Fruit fly (Drosophila melanogaster) whole organism, prepupa: ENCODE results near the gene Argl.
A peak's percentile ranks its signal among the peaks of the same experiment; 100 is the strongest.

ENCODE experiments used
- Blimp-1 ChIP-seq: fragments of 200-800 bp; sonication (Bioruptor generic); optimal IDR thresholded peaks from 3 replicates; lab custom pipeline; 2017; ENCODE audit warnings: missing biosample characterization, missing genetic modification characterization, mild to moderate bottlenecking, moderate library complexity, missing genetic modification reagents
- CG10631 ChIP-seq: fragments of 200-800 bp; sonication (Bioruptor generic); optimal IDR thresholded peaks from 2 replicates; lab custom pipeline; 2016; ENCODE audit warnings: missing biosample characterization, missing genetic modification characterization
- CG10669 ChIP-seq: fragments of 200-800 bp; sonication (Bioruptor generic); optimal IDR thresholded peaks from 3 replicates; lab custom pipeline; 2018; ENCODE audit warnings: missing biosample characterization, mild to moderate bottlenecking, missing genetic modification characterization, moderate library complexity
- CG11294 ChIP-seq: fragments of 200-800 bp; sonication (Bioruptor generic); IDR thresholded peaks from 2 replicates; pipeline ENCODE4 v1.3.6; 2022; ENCODE audit warnings: missing biosample characterization, missing genetic modification characterization
- CG11762 ChIP-seq: fragments of 200-800 bp; sonication (Bioruptor generic); optimal IDR thresholded peaks from 3 replicates; lab custom pipeline; 2016; ENCODE audit warnings: missing biosample characterization, missing genetic modification characterization; ENCODE audit not compliant: insufficient read depth
- CG11902 ChIP-seq: fragments of 200-800 bp; sonication (Bioruptor generic); optimal IDR thresholded peaks from 3 replicates; lab custom pipeline; 2016; ENCODE audit warnings: missing biosample characterization, missing genetic modification characterization
- CG15336 ChIP-seq: fragments of 200-800 bp; sonication (Bioruptor generic); IDR thresholded peaks from 2 replicates; pipeline ENCODE4 v1.3.6; 2022; ENCODE audit warnings: missing biosample characterization, missing genetic modification characterization
- CG16779 ChIP-seq: fragments of 200-800 bp; sonication (Bioruptor generic); optimal IDR thresholded peaks from 3 replicates; lab custom pipeline; 2017; ENCODE audit warnings: missing biosample characterization, mild to moderate bottlenecking, missing genetic modification characterization
- CG3032 ChIP-seq: fragments of 200-800 bp; optimal IDR thresholded peaks from 2 replicates; lab custom pipeline; 2019; ENCODE audit warnings: missing biosample characterization, mild to moderate bottlenecking, missing genetic modification characterization, moderate library complexity
- CG31627 ChIP-seq: fragments of 200-800 bp; sonication (Bioruptor generic); optimal IDR thresholded peaks from 3 replicates; lab custom pipeline; 2016; ENCODE audit warnings: missing biosample characterization, missing genetic modification characterization
- CG34406 ChIP-seq: fragments of 200-800 bp; sonication (Bioruptor generic); optimal IDR thresholded peaks from 3 replicates; lab custom pipeline; 2016; ENCODE audit warnings: missing biosample characterization, missing genetic modification characterization
- CG3919 ChIP-seq: fragments of 200-800 bp; sonication (Bioruptor generic); optimal IDR thresholded peaks from 3 replicates; lab custom pipeline; 2016; ENCODE audit warnings: missing biosample characterization, missing genetic modification characterization
- CG4318 ChIP-seq: fragments of 200-800 bp; sonication (Bioruptor generic); optimal IDR thresholded peaks from 3 replicates; lab custom pipeline; 2017; ENCODE audit warnings: missing biosample characterization, mild to moderate bottlenecking, missing genetic modification characterization
- CG6163 ChIP-seq: fragments of 200-800 bp; sonication (Bioruptor generic); IDR thresholded peaks from 3 replicates; pipeline ENCODE4 v1.3.6; 2022; ENCODE audit warnings: missing biosample characterization, missing genetic modification characterization
- CG6276 ChIP-seq: fragments of 200-800 bp; sonication (Bioruptor generic); optimal IDR thresholded peaks from 2 replicates; lab custom pipeline; 2017; ENCODE audit warnings: missing biosample characterization, mild to moderate bottlenecking, missing genetic modification characterization
- CG6808 ChIP-seq: fragments of 200-800 bp; sonication (Bioruptor generic); optimal IDR thresholded peaks from 3 replicates; lab custom pipeline; 2017; ENCODE audit warnings: missing biosample characterization, missing genetic modification characterization, mild to moderate bottlenecking, moderate library complexity, missing genetic modification reagents
- CG6854 ChIP-seq: fragments of 200-800 bp; sonication (Bioruptor generic); optimal IDR thresholded peaks from 2 replicates; lab custom pipeline; 2017; ENCODE audit warnings: missing biosample characterization, mild to moderate bottlenecking, missing genetic modification characterization
- CG7368 ChIP-seq: fragments of 200-800 bp; sonication (Bioruptor generic); optimal IDR thresholded peaks from 3 replicates; lab custom pipeline; 2016; ENCODE audit warnings: missing biosample characterization, missing genetic modification characterization
- CG8119 ChIP-seq: fragments of 200-800 bp; sonication (Bioruptor generic); IDR thresholded peaks from 3 replicates; pipeline ENCODE4 v1.3.6; 2022; ENCODE audit warnings: missing biosample characterization, missing genetic modification characterization
- CG8319 ChIP-seq: fragments of 200-800 bp; sonication (Bioruptor generic); optimal IDR thresholded peaks from 3 replicates; lab custom pipeline; 2016; ENCODE audit warnings: missing biosample characterization, missing genetic modification characterization
- CG9139 ChIP-seq: fragments of 200-800 bp; sonication (Bioruptor generic); optimal IDR thresholded peaks from 3 replicates; lab custom pipeline; 2017; ENCODE audit warnings: missing biosample characterization, mild to moderate bottlenecking, missing genetic modification characterization
- Eip78C ChIP-seq: fragments of 200-800 bp; sonication (Bioruptor generic); peaks from one replicate; lab custom pipeline; 2016; ENCODE audit warnings: missing biosample characterization, missing genetic modification characterization
- Eip93F ChIP-seq: fragments of 200-800 bp; sonication (Bioruptor generic); optimal IDR thresholded peaks from 2 replicates; lab custom pipeline; 2016; ENCODE audit warnings: missing biosample characterization, mild to moderate bottlenecking, missing genetic modification characterization
- Ets21C ChIP-seq: fragments of 200-800 bp; sonication (Bioruptor generic); optimal IDR thresholded peaks from 3 replicates; lab custom pipeline; 2016; ENCODE audit warnings: missing biosample characterization, missing genetic modification characterization
- Ets96B ChIP-seq: fragments of 200-800 bp; optimal IDR thresholded peaks from 2 replicates; lab custom pipeline; 2019; ENCODE audit warnings: missing biosample characterization, mild to moderate bottlenecking, missing genetic modification characterization, moderate library complexity
- Gug ChIP-seq: fragments of 200-800 bp; sonication (Bioruptor generic); IDR thresholded peaks from 2 replicates; pipeline ENCODE4 v1.3.6; 2022; ENCODE audit warnings: missing biosample characterization, missing genetic modification characterization
- Met ChIP-seq: fragments of 200-800 bp; sonication (Bioruptor generic); optimal IDR thresholded peaks from 3 replicates; lab custom pipeline; 2016; ENCODE audit warnings: missing biosample characterization, missing genetic modification characterization
- Sox14 ChIP-seq: fragments of 200-800 bp; sonication (Bioruptor generic); optimal IDR thresholded peaks from 3 replicates; lab custom pipeline; 2016; ENCODE audit warnings: missing biosample characterization, missing genetic modification characterization
- acj6 ChIP-seq: fragments of 200-800 bp; sonication (Bioruptor generic); optimal IDR thresholded peaks from 3 replicates; lab custom pipeline; 2016; ENCODE audit warnings: missing biosample characterization, missing genetic modification characterization
- cyc ChIP-seq: fragments of 200-800 bp; sonication (Bioruptor generic); optimal IDR thresholded peaks from 3 replicates; lab custom pipeline; 2016; ENCODE audit warnings: missing biosample characterization, missing genetic modification characterization
- dsx ChIP-seq: fragments of 200-800 bp; optimal IDR thresholded peaks from 3 replicates; lab custom pipeline; 2019; ENCODE audit warnings: missing biosample characterization, mild to moderate bottlenecking, missing genetic modification characterization, moderate library complexity; ENCODE audit not compliant: poor library complexity, severe bottlenecking
- esn ChIP-seq: fragments of 200-800 bp; sonication (Bioruptor generic); optimal IDR thresholded peaks from 2 replicates; lab custom pipeline; 2016; ENCODE audit warnings: missing biosample characterization, mild to moderate bottlenecking, missing genetic modification characterization, moderate library complexity
- fd59A ChIP-seq: fragments of 200-800 bp; sonication (Bioruptor generic); optimal IDR thresholded peaks from 2 replicates; lab custom pipeline; 2017; ENCODE audit warnings: missing biosample characterization, mild to moderate bottlenecking, missing genetic modification characterization, missing genetic modification reagents
- fd85E ChIP-seq: fragments of 200-800 bp; sonication (Bioruptor generic); optimal IDR thresholded peaks from 3 replicates; lab custom pipeline; 2016; ENCODE audit warnings: missing biosample characterization, missing genetic modification characterization
- lz ChIP-seq: fragments of 200-800 bp; sonication (Bioruptor generic); optimal IDR thresholded peaks from 3 replicates; lab custom pipeline; 2016; ENCODE audit warnings: missing biosample characterization, missing genetic modification characterization
- net ChIP-seq: fragments of 200-800 bp; sonication (Bioruptor generic); optimal IDR thresholded peaks from 3 replicates; lab custom pipeline; 2016; ENCODE audit warnings: missing biosample characterization, missing genetic modification characterization
- pdm3 ChIP-seq: fragments of 200-800 bp; sonication (Bioruptor generic); optimal IDR thresholded peaks from 3 replicates; lab custom pipeline; 2016; ENCODE audit warnings: missing biosample characterization, missing genetic modification characterization
- salr ChIP-seq, 2 experiments: fragments of 200-800 bp; sonication (Bioruptor generic); optimal IDR thresholded peaks; 3 replicates each; lab custom pipeline; 2016 to 2018; ENCODE audit warnings: missing biosample characterization in 2 of 2, missing genetic modification characterization in 2 of 2, mild to moderate bottlenecking in 1 of 2
- spab ChIP-seq: fragments of 200-800 bp; sonication (Bioruptor generic); optimal IDR thresholded peaks from 2 replicates; lab custom pipeline; 2017; ENCODE audit warnings: missing biosample characterization, mild to moderate bottlenecking, missing genetic modification characterization, missing genetic modification reagents
- svp ChIP-seq: fragments of 200-800 bp; sonication (Bioruptor generic); peaks from one replicate; lab custom pipeline; 2016; ENCODE audit warnings: missing biosample characterization, missing genetic modification characterization
- topi ChIP-seq: fragments of 200-800 bp; sonication (Bioruptor generic); optimal IDR thresholded peaks from 3 replicates; lab custom pipeline; 2016; ENCODE audit warnings: missing biosample characterization, missing genetic modification characterization
- vri ChIP-seq: fragments of 200-800 bp; sonication (Bioruptor generic); optimal IDR thresholded peaks from 3 replicates; lab custom pipeline; 2016; ENCODE audit warnings: missing biosample characterization, mild to moderate bottlenecking, missing genetic modification characterization

Argl gene

dm6 chr2L:8949919-8950722, 8.2 kb upstream of the Argl start (continued):
- no peak for TF ChIP-seq CG8119 (GFP tag; lab: Robert Waterston, UW)
- peak; percentile 75 for TF ChIP-seq Eip93F (GFP tag; lab: Kevin White, UChicago)
- peak; percentile 28 for TF ChIP-seq CG7368
- peak; percentile 84 for TF ChIP-seq Eip78C (GFP tag; lab: Kevin White, UChicago)
- peak; percentile 67 for TF ChIP-seq CG6808
- TF ChIP-seq CG8319 (GFP tag; lab: Kevin White, UChicago) = peak; percentile 19
- peak; percentile 83 for TF ChIP-seq lz (GFP tag; lab: Kevin White, UChicago)
- peak; percentile 37 for TF ChIP-seq CG11762 (GFP tag; lab: Kevin White, UChicago)
- peak; percentile 78 for TF ChIP-seq CG6854 (GFP tag; lab: Kevin White, UChicago)
- 0 out of 3 replicates have a peak, but pooled peaks have one; percentile 52 for TF ChIP-seq CG6163 (GFP tag; lab: Robert Waterston, UW)
- TF ChIP-seq CG6276 (GFP tag; lab: Kevin White, UChicago) = no peak
- TF ChIP-seq pdm3 (GFP tag; lab: Kevin White, UChicago) = peak; percentile 57
- peak; percentile 48 for TF ChIP-seq Ets96B (tag; lab: Kevin White, UChicago)
- TF ChIP-seq CG4318 (GFP tag; lab: Kevin White, UChicago) = peak; percentile 39
- TF ChIP-seq esn (GFP tag; lab: Kevin White, UChicago) = peak; percentile 86
- TF ChIP-seq CG16779 (tag; lab: Kevin White, UChicago) = no peak
- TF ChIP-seq CG34406 (GFP tag; lab: Kevin White, UChicago) = peak; percentile 72
- peak; percentile 21 for TF ChIP-seq dsx
- TF ChIP-seq CG3919 (GFP tag; lab: Kevin White, UChicago) = peak; percentile 73
- 0 out of 2 replicates have a peak, but pooled peaks have one; percentile 11 for TF ChIP-seq Gug (GFP tag; lab: Robert Waterston, UW)
- no peak for TF ChIP-seq fd85E (GFP tag; lab: Kevin White, UChicago)
- peak; percentile 79 for TF ChIP-seq CG31627 (GFP tag; lab: Kevin White, UChicago)
- TF ChIP-seq spab (GFP tag; lab: Kevin White, UChicago) = peak; percentile 65
- peak; percentile 74 for TF ChIP-seq cyc (GFP tag; lab: Kevin White, UChicago)
- TF ChIP-seq acj6 (GFP tag; lab: Kevin White, UChicago) = peak; percentile 78
- TF ChIP-seq Met = peak; percentile 86
- peak; percentile 64 for TF ChIP-seq CG3032 (tag; lab: Kevin White, UChicago)
- TF ChIP-seq CG11902 (GFP tag; lab: Kevin White, UChicago) = peak; percentile 68
- peak; percentile 41 to 68 for TF ChIP-seq salr (GFP tag; optimal IDR thresholded peaks at IDR 0.05; lab: Kevin White, UChicago)
- no peak for TF ChIP-seq CG11294 (GFP tag; lab: Robert Waterston, UW)
- TF ChIP-seq topi = peak; percentile 84
- peak; percentile 85 for TF ChIP-seq Blimp-1 (GFP tag; lab: Kevin White, UChicago)
- peak; percentile 58 for TF ChIP-seq CG10669 (GFP tag; lab: Kevin White, UChicago)

dm6 chr2L:8948650-8949049, 6.7 kb upstream of the Argl start:
- TF ChIP-seq net (GFP tag; lab: Kevin White, UChicago) (no peak), lz (GFP tag; lab: Kevin White, UChicago) (no peak), vri (GFP tag; lab: Kevin White, UChicago) (peak; percentile 26), Met (no peak), esn (GFP tag; lab: Kevin White, UChicago) (no peak), CG15336 (GFP tag; lab: Robert Waterston, UW) (no peak), CG34406 (GFP tag; lab: Kevin White, UChicago) (no peak), CG11762 (GFP tag; lab: Kevin White, UChicago) (no peak), salr (GFP tag; optimal IDR thresholded peaks at IDR 0.05; lab: Kevin White, UChicago) (no peak), Ets96B (tag; lab: Kevin White, UChicago) (no peak), CG8119 (GFP tag; lab: Robert Waterston, UW) (no peak), CG6808 (no peak), Sox14 (GFP tag; lab: Kevin White, UChicago) (peak; percentile 10), spab (GFP tag; lab: Kevin White, UChicago) (no peak), Ets21C (GFP tag; lab: Kevin White, UChicago) (no peak), CG10631 (GFP tag; lab: Kevin White, UChicago) (no peak), CG16779 (tag; lab: Kevin White, UChicago) (no peak), pdm3 (GFP tag; lab: Kevin White, UChicago) (no peak), CG9139 (GFP tag; lab: Kevin White, UChicago) (no peak), CG10669 (GFP tag; lab: Kevin White, UChicago) (no peak), svp (GFP tag; lab: Kevin White, UChicago) (peak; percentile 68), fd59A (GFP tag; lab: Kevin White, UChicago) (no peak), CG4318 (GFP tag; lab: Kevin White, UChicago) (no peak)
